Fruit fly (Drosophila melanogaster) whole organism, prepupa: ENCODE results near the gene Cpr62Bb.

Source experiments
- Blimp-1 ChIP-seq: fragments of 200-800 bp; sonication (Bioruptor generic); optimal IDR thresholded peaks from 3 replicates; lab custom pipeline; 2017; ENCODE audit warnings: missing biosample characterization, missing genetic modification characterization, mild to moderate bottlenecking, moderate library complexity, missing genetic modification reagents
- CG10631 ChIP-seq: fragments of 200-800 bp; sonication (Bioruptor generic); optimal IDR thresholded peaks from 2 replicates; lab custom pipeline; 2016; ENCODE audit warnings: missing biosample characterization, missing genetic modification characterization
- CG11762 ChIP-seq: fragments of 200-800 bp; sonication (Bioruptor generic); optimal IDR thresholded peaks from 3 replicates; lab custom pipeline; 2016; ENCODE audit warnings: missing biosample characterization, missing genetic modification characterization; ENCODE audit not compliant: insufficient read depth
- CG11902 ChIP-seq: fragments of 200-800 bp; sonication (Bioruptor generic); optimal IDR thresholded peaks from 3 replicates; lab custom pipeline; 2016; ENCODE audit warnings: missing biosample characterization, missing genetic modification characterization
- CG15336 ChIP-seq: fragments of 200-800 bp; sonication (Bioruptor generic); IDR thresholded peaks from 2 replicates; pipeline ENCODE4 v1.3.6; 2022; ENCODE audit warnings: missing biosample characterization, missing genetic modification characterization
- CG1621 ChIP-seq: fragments of 200-800 bp; sonication (Bioruptor generic); optimal IDR thresholded peaks from 3 replicates; lab custom pipeline; 2018; ENCODE audit warnings: missing biosample characterization, mild to moderate bottlenecking, missing genetic modification characterization
- CG3032 ChIP-seq: fragments of 200-800 bp; optimal IDR thresholded peaks from 2 replicates; lab custom pipeline; 2019; ENCODE audit warnings: missing biosample characterization, mild to moderate bottlenecking, missing genetic modification characterization, moderate library complexity
- CG31627 ChIP-seq: fragments of 200-800 bp; sonication (Bioruptor generic); optimal IDR thresholded peaks from 3 replicates; lab custom pipeline; 2016; ENCODE audit warnings: missing biosample characterization, missing genetic modification characterization
- CG32006 ChIP-seq: fragments of 200-800 bp; sonication (Bioruptor generic); optimal IDR thresholded peaks from 3 replicates; lab custom pipeline; 2017; ENCODE audit warnings: missing biosample characterization, mild to moderate bottlenecking, missing genetic modification characterization
- CG34406 ChIP-seq: fragments of 200-800 bp; sonication (Bioruptor generic); optimal IDR thresholded peaks from 3 replicates; lab custom pipeline; 2016; ENCODE audit warnings: missing biosample characterization, missing genetic modification characterization
- CG3919 ChIP-seq: fragments of 200-800 bp; sonication (Bioruptor generic); optimal IDR thresholded peaks from 3 replicates; lab custom pipeline; 2016; ENCODE audit warnings: missing biosample characterization, missing genetic modification characterization
- CG4318 ChIP-seq: fragments of 200-800 bp; sonication (Bioruptor generic); optimal IDR thresholded peaks from 3 replicates; lab custom pipeline; 2017; ENCODE audit warnings: missing biosample characterization, mild to moderate bottlenecking, missing genetic modification characterization
- CG6163 ChIP-seq: fragments of 200-800 bp; sonication (Bioruptor generic); IDR thresholded peaks from 3 replicates; pipeline ENCODE4 v1.3.6; 2022; ENCODE audit warnings: missing biosample characterization, missing genetic modification characterization
- CG6276 ChIP-seq: fragments of 200-800 bp; sonication (Bioruptor generic); optimal IDR thresholded peaks from 2 replicates; lab custom pipeline; 2017; ENCODE audit warnings: missing biosample characterization, mild to moderate bottlenecking, missing genetic modification characterization
- CG6792 ChIP-seq: fragments of 200-800 bp; sonication (Bioruptor generic); optimal IDR thresholded peaks from 3 replicates; lab custom pipeline; 2016; ENCODE audit warnings: missing biosample characterization, missing genetic modification characterization
- CG6808 ChIP-seq: fragments of 200-800 bp; sonication (Bioruptor generic); optimal IDR thresholded peaks from 3 replicates; lab custom pipeline; 2017; ENCODE audit warnings: missing biosample characterization, missing genetic modification characterization, mild to moderate bottlenecking, moderate library complexity, missing genetic modification reagents
- CG8319 ChIP-seq: fragments of 200-800 bp; sonication (Bioruptor generic); optimal IDR thresholded peaks from 3 replicates; lab custom pipeline; 2016; ENCODE audit warnings: missing biosample characterization, missing genetic modification characterization
- CG8632 ChIP-seq: fragments of 200-800 bp; sonication (Bioruptor generic); optimal IDR thresholded peaks from 3 replicates; lab custom pipeline; 2016; ENCODE audit warnings: missing biosample characterization, missing genetic modification characterization
- CG9139 ChIP-seq: fragments of 200-800 bp; sonication (Bioruptor generic); optimal IDR thresholded peaks from 3 replicates; lab custom pipeline; 2017; ENCODE audit warnings: missing biosample characterization, mild to moderate bottlenecking, missing genetic modification characterization
- Eip78C ChIP-seq: fragments of 200-800 bp; sonication (Bioruptor generic); peaks from one replicate; lab custom pipeline; 2016; ENCODE audit warnings: missing biosample characterization, missing genetic modification characterization
- Ets21C ChIP-seq: fragments of 200-800 bp; sonication (Bioruptor generic); optimal IDR thresholded peaks from 3 replicates; lab custom pipeline; 2016; ENCODE audit warnings: missing biosample characterization, missing genetic modification characterization
- Gug ChIP-seq: fragments of 200-800 bp; sonication (Bioruptor generic); IDR thresholded peaks from 2 replicates; pipeline ENCODE4 v1.3.6; 2022; ENCODE audit warnings: missing biosample characterization, missing genetic modification characterization
- Hr38 ChIP-seq: sonication (Bioruptor generic); optimal IDR thresholded peaks from 2 replicates; lab custom pipeline; 2016; ENCODE audit warnings: missing biosample characterization, missing genetic modification characterization
- Hr39 ChIP-seq: fragments of 200-800 bp; sonication (Bioruptor generic); optimal IDR thresholded peaks from 2 replicates; lab custom pipeline; 2016; ENCODE audit warnings: missing biosample characterization, missing genetic modification characterization
- Hr4 ChIP-seq: fragments of 200-800 bp; sonication (Bioruptor generic); optimal IDR thresholded peaks from 3 replicates; lab custom pipeline; 2016; ENCODE audit warnings: missing biosample characterization, missing genetic modification characterization
- Lpt ChIP-seq: fragments of 200-800 bp; sonication (Bioruptor generic); optimal IDR thresholded peaks from 3 replicates; lab custom pipeline; 2016; ENCODE audit warnings: missing biosample characterization, missing genetic modification characterization
- Met ChIP-seq: fragments of 200-800 bp; sonication (Bioruptor generic); optimal IDR thresholded peaks from 3 replicates; lab custom pipeline; 2016; ENCODE audit warnings: missing biosample characterization, missing genetic modification characterization
- OdsH ChIP-seq: fragments of 200-800 bp; sonication (Bioruptor generic); optimal IDR thresholded peaks from 3 replicates; lab custom pipeline; 2016; ENCODE audit warnings: missing biosample characterization, missing genetic modification characterization
- Smox ChIP-seq: fragments of 200-800 bp; sonication (Bioruptor generic); optimal IDR thresholded peaks from 3 replicates; lab custom pipeline; 2016; ENCODE audit warnings: missing biosample characterization, missing genetic modification characterization
- Sox102F ChIP-seq: fragments of 200-800 bp; sonication (Bioruptor generic); optimal IDR thresholded peaks from 2 replicates; lab custom pipeline; 2016; ENCODE audit warnings: missing biosample characterization, mild to moderate bottlenecking, missing genetic modification characterization
- Sox15 ChIP-seq: fragments of 200-800 bp; sonication (Bioruptor generic); optimal IDR thresholded peaks from 3 replicates; lab custom pipeline; 2016; ENCODE audit warnings: missing biosample characterization, missing genetic modification characterization
- achi ChIP-seq: fragments of 200-800 bp; sonication (Bioruptor generic); optimal IDR thresholded peaks from 3 replicates; lab custom pipeline; 2016; ENCODE audit warnings: missing biosample characterization, missing genetic modification characterization
- cyc ChIP-seq: fragments of 200-800 bp; sonication (Bioruptor generic); optimal IDR thresholded peaks from 3 replicates; lab custom pipeline; 2016; ENCODE audit warnings: missing biosample characterization, missing genetic modification characterization
- dsx ChIP-seq: fragments of 200-800 bp; optimal IDR thresholded peaks from 3 replicates; lab custom pipeline; 2019; ENCODE audit warnings: missing biosample characterization, mild to moderate bottlenecking, missing genetic modification characterization, moderate library complexity; ENCODE audit not compliant: poor library complexity, severe bottlenecking
- esn ChIP-seq: fragments of 200-800 bp; sonication (Bioruptor generic); optimal IDR thresholded peaks from 2 replicates; lab custom pipeline; 2016; ENCODE audit warnings: missing biosample characterization, mild to moderate bottlenecking, missing genetic modification characterization, moderate library complexity
- fd85E ChIP-seq: fragments of 200-800 bp; sonication (Bioruptor generic); optimal IDR thresholded peaks from 3 replicates; lab custom pipeline; 2016; ENCODE audit warnings: missing biosample characterization, missing genetic modification characterization
- lz ChIP-seq: fragments of 200-800 bp; sonication (Bioruptor generic); optimal IDR thresholded peaks from 3 replicates; lab custom pipeline; 2016; ENCODE audit warnings: missing biosample characterization, missing genetic modification characterization
- net ChIP-seq: fragments of 200-800 bp; sonication (Bioruptor generic); optimal IDR thresholded peaks from 3 replicates; lab custom pipeline; 2016; ENCODE audit warnings: missing biosample characterization, missing genetic modification characterization
- pdm3 ChIP-seq: fragments of 200-800 bp; sonication (Bioruptor generic); optimal IDR thresholded peaks from 3 replicates; lab custom pipeline; 2016; ENCODE audit warnings: missing biosample characterization, missing genetic modification characterization
- salr ChIP-seq, 2 experiments: fragments of 200-800 bp; sonication (Bioruptor generic); optimal IDR thresholded peaks; 3 replicates each; lab custom pipeline; 2016 to 2018; ENCODE audit warnings: missing biosample characterization in 2 of 2, missing genetic modification characterization in 2 of 2, mild to moderate bottlenecking in 1 of 2
- spab ChIP-seq: fragments of 200-800 bp; sonication (Bioruptor generic); optimal IDR thresholded peaks from 2 replicates; lab custom pipeline; 2017; ENCODE audit warnings: missing biosample characterization, mild to moderate bottlenecking, missing genetic modification characterization, missing genetic modification reagents
- ss ChIP-seq, 2 experiments: fragments of 200-800 bp; sonication (Bioruptor generic); optimal IDR thresholded peaks; 2 replicates in 1 of 2; 3 replicates in 1 of 2; lab custom pipeline; 2017 to 2018; ENCODE audit warnings: mild to moderate bottlenecking in 2 of 2, missing biosample characterization in 2 of 2, missing genetic modification characterization in 2 of 2, moderate library complexity in 1 of 2
- svp ChIP-seq: fragments of 200-800 bp; sonication (Bioruptor generic); peaks from one replicate; lab custom pipeline; 2016; ENCODE audit warnings: missing biosample characterization, missing genetic modification characterization
- topi ChIP-seq: fragments of 200-800 bp; sonication (Bioruptor generic); optimal IDR thresholded peaks from 3 replicates; lab custom pipeline; 2016; ENCODE audit warnings: missing biosample characterization, missing genetic modification characterization
- vri ChIP-seq: fragments of 200-800 bp; sonication (Bioruptor generic); optimal IDR thresholded peaks from 3 replicates; lab custom pipeline; 2016; ENCODE audit warnings: missing biosample characterization, mild to moderate bottlenecking, missing genetic modification characterization

Cpr62Bb gene

dm6 chr3L:1876215-1876625 lies 41.3 kb upstream of the Cpr62Bb start, which contains the start of gene dre4 (continued):
- TF ChIP-seq Eip78C, result peak; percentile 80
- TF ChIP-seq Hr39 (GFP tag; lab: Kevin White, UChicago), result peak; percentile 54
- no peak for TF ChIP-seq vri (GFP tag; lab: Kevin White, UChicago)
- peak; percentile 40 for TF ChIP-seq spab (GFP tag; lab: Kevin White, UChicago)
- peak; percentile 83 for TF ChIP-seq achi (GFP tag; lab: Kevin White, UChicago)
- peak; percentile 76 for TF ChIP-seq CG15336 (GFP tag; lab: Robert Waterston, UW)
- peak; percentile 9 for TF ChIP-seq CG8319 (GFP tag; lab: Kevin White, UChicago)
- peak; percentile 52 for TF ChIP-seq CG31627 (GFP tag; lab: Kevin White, UChicago)
- TF ChIP-seq CG6808 (GFP tag; lab: Kevin White, UChicago), result no peak
- TF ChIP-seq Blimp-1 (GFP tag; lab: Kevin White, UChicago), result no peak
- peak; percentile 66; the same call in 1 of the 3 replicates for TF ChIP-seq CG6163 (GFP tag; lab: Robert Waterston, UW)
- TF ChIP-seq Hr38 (GFP tag; lab: Kevin White, UChicago), result no peak
- TF ChIP-seq esn, result peak; percentile 69

dm6 chr3L:1869719-1870118 lies 34.8 kb upstream of the Cpr62Bb start, which contains the start of gene CG13924:
Gene CG13924, plus strand, starts transcription at chr3L:1870019.
- TF ChIP-seq net (no peak), fd85E (GFP tag; lab: Kevin White, UChicago) (no peak), achi (GFP tag; lab: Kevin White, UChicago) (no peak), OdsH (GFP tag; lab: Kevin White, UChicago) (no peak), CG9139 (GFP tag; lab: Kevin White, UChicago) (no peak), topi (GFP tag; lab: Kevin White, UChicago) (no peak), spab (GFP tag; lab: Kevin White, UChicago) (no peak), CG4318 (GFP tag; lab: Kevin White, UChicago) (no peak), Smox (GFP tag; lab: Kevin White, UChicago) (no peak), Gug (GFP tag; lab: Robert Waterston, UW) (no peak), CG6276 (GFP tag; lab: Kevin White, UChicago) (no peak), CG1621 (tag; lab: Kevin White, UChicago) (no peak), salr (GFP tag; optimal IDR thresholded peaks at IDR 0.05; lab: Kevin White, UChicago) (no peak)
- TF ChIP-seq, all 60 proteins: peak for 0

dm6 chr3L:1868841-1869240 lies 33.9 kb upstream of the Cpr62Bb start:
- no peak for TF ChIP-seq achi (GFP tag; lab: Kevin White, UChicago)
- TF ChIP-seq Met, result no peak
- TF ChIP-seq CG11902 (GFP tag; lab: Kevin White, UChicago), result no peak
- no peak for TF ChIP-seq CG6808 (GFP tag; lab: Kevin White, UChicago)
- TF ChIP-seq CG6163 (GFP tag; lab: Robert Waterston, UW), result peak; percentile 67
- peak; percentile 9 for TF ChIP-seq CG31627 (GFP tag; lab: Kevin White, UChicago)
- TF ChIP-seq Hr4, result no peak
- TF ChIP-seq CG34406 (GFP tag; lab: Kevin White, UChicago), result no peak
- TF ChIP-seq Eip78C, result peak; percentile 65
- TF ChIP-seq dsx (GFP tag; lab: Kevin White, UChicago), result peak; percentile 0
- TF ChIP-seq Ets21C (GFP tag; lab: Kevin White, UChicago), result no peak
- no peak for TF ChIP-seq Sox15 (GFP tag; lab: Kevin White, UChicago)
- peak; percentile 37 for TF ChIP-seq esn
- TF ChIP-seq CG3919 (GFP tag; lab: Kevin White, UChicago), result no peak
- no peak for TF ChIP-seq fd85E (GFP tag; lab: Kevin White, UChicago)
- peak; percentile 73 for TF ChIP-seq svp (GFP tag; lab: Kevin White, UChicago)
- TF ChIP-seq CG9139 (GFP tag; lab: Kevin White, UChicago), result no peak
- TF ChIP-seq lz, result peak; percentile 11
- no peak for TF ChIP-seq Sox102F (GFP tag; lab: Kevin White, UChicago)
- TF ChIP-seq Hr39 (GFP tag; lab: Kevin White, UChicago), result no peak
- TF ChIP-seq CG11762 (GFP tag; lab: Kevin White, UChicago), result no peak
- TF ChIP-seq CG1621 (tag; lab: Kevin White, UChicago), result no peak
- no peak for TF ChIP-seq CG10631 (GFP tag; lab: Kevin White, UChicago)
- TF ChIP-seq CG3032 (tag; lab: Kevin White, UChicago), result peak; percentile 23
- TF ChIP-seq CG32006 (GFP tag; lab: Kevin White, UChicago), result no peak
- no peak for TF ChIP-seq Hr38 (GFP tag; lab: Kevin White, UChicago)
- TF ChIP-seq cyc, result no peak
- TF ChIP-seq Smox (GFP tag; lab: Kevin White, UChicago), result no peak
- TF ChIP-seq salr (GFP tag; optimal IDR thresholded peaks at IDR 0.05; lab: Kevin White, UChicago), result no peak
- no peak for TF ChIP-seq Lpt
- no peak for TF ChIP-seq net
- no peak for TF ChIP-seq ss (GFP tag; optimal IDR thresholded peaks at IDR 0.05; lab: Kevin White, UChicago)
- TF ChIP-seq topi (GFP tag; lab: Kevin White, UChicago), result peak; percentile 32
- no peak for TF ChIP-seq CG6276 (GFP tag; lab: Kevin White, UChicago)
- peak; percentile 6 for TF ChIP-seq CG6792 (GFP tag; lab: Kevin White, UChicago)
- TF ChIP-seq pdm3 (GFP tag; lab: Kevin White, UChicago), result no peak
- peak; percentile 32 for TF ChIP-seq CG8632 (GFP tag; lab: Kevin White, UChicago)
